Worm (Caenorhabditis elegans) whole organism, L3 larva: Measurements from ENCODE around the gene plk-1.

ENCODE experiments used
- R02D3.7 ChIP-seq: fragments of 150-350 bp; optimal IDR thresholded peaks from 2 replicates; lab custom pipeline; 2014; ENCODE audit warnings: missing biosample characterization, missing genetic modification characterization
- aly-2 ChIP-seq: fragments of 150-350 bp; optimal IDR thresholded peaks from 2 replicates; lab custom pipeline; 2014; ENCODE audit warnings: missing biosample characterization, missing genetic modification characterization
- ceh-16 ChIP-seq: sonication (generic microtip); optimal IDR thresholded peaks from 2 replicates; lab custom pipeline; 2017; ENCODE audit warnings: missing biosample characterization, missing genetic modification characterization
- ceh-28 ChIP-seq: fragments of 150-350 bp; optimal IDR thresholded peaks from 2 replicates; lab custom pipeline; 2014; ENCODE audit warnings: missing biosample characterization, missing genetic modification reagents, missing genetic modification characterization
- ceh-82 ChIP-seq: fragments of 150-350 bp; optimal IDR thresholded peaks from 2 replicates; lab custom pipeline; 2014; ENCODE audit warnings: missing biosample characterization, missing genetic modification characterization
- ceh-9 ChIP-seq: sonication (generic microtip); optimal IDR thresholded peaks from 2 replicates; lab custom pipeline; 2018; ENCODE audit warnings: missing biosample characterization, missing genetic modification characterization
- egl-5 ChIP-seq: fragments of 150-350 bp; optimal IDR thresholded peaks from 2 replicates; lab custom pipeline; 2017; ENCODE audit warnings: missing biosample characterization, missing genetic modification reagents, missing genetic modification characterization, inconsistent platforms
- elt-1 ChIP-seq: fragments of 150-350 bp; optimal IDR thresholded peaks from 2 replicates; lab custom pipeline; 2014; ENCODE audit warnings: missing biosample characterization, missing genetic modification characterization
- elt-2 ChIP-seq: sonication (generic microtip); optimal IDR thresholded peaks from 2 replicates; lab custom pipeline; 2016; ENCODE audit warnings: missing genetic modification reagents, mild to moderate bottlenecking, missing genetic modification characterization, missing compliant biosample characterization
- elt-3 ChIP-seq, 3 experiments: fragments of 150-350 bp in 1 of 3; sonication (generic microtip) in 2 of 3; optimal IDR thresholded peaks; 2 replicates in 2 of 3; 4 replicates in 1 of 3; lab custom pipeline; 2014 to 2017; ENCODE audit warnings: missing biosample characterization in 3 of 3, missing genetic modification characterization in 3 of 3
- eor-1 ChIP-seq, 2 experiments: fragments of 150-350 bp; optimal IDR thresholded peaks; 2 replicates each; lab custom pipeline; 2014 to 2018; ENCODE audit warnings: missing biosample characterization in 2 of 2, missing genetic modification characterization in 2 of 2
- fkh-10 ChIP-seq: sonication (generic microtip); optimal IDR thresholded peaks from 2 replicates; lab custom pipeline; 2017; ENCODE audit warnings: missing biosample characterization, missing genetic modification reagents, missing genetic modification characterization
- fkh-2 ChIP-seq: fragments of 150-350 bp; optimal IDR thresholded peaks from 2 replicates; lab custom pipeline; 2014; ENCODE audit warnings: missing biosample characterization, missing genetic modification reagents, missing genetic modification characterization
- hmg-11 ChIP-seq: sonication (generic microtip); optimal IDR thresholded peaks from 2 replicates; lab custom pipeline; 2016; ENCODE audit warnings: missing genetic modification characterization, missing compliant biosample characterization
- jun-1 ChIP-seq: fragments of 150-350 bp; optimal IDR thresholded peaks from 2 replicates; lab custom pipeline; 2014; ENCODE audit warnings: missing biosample characterization, missing genetic modification reagents, missing genetic modification characterization
- lin-15B ChIP-seq: fragments of 150-350 bp; optimal IDR thresholded peaks from 2 replicates; lab custom pipeline; 2014; ENCODE audit warnings: missing biosample characterization, missing genetic modification characterization
- lin-39 ChIP-seq: fragments of 150-350 bp; optimal IDR thresholded peaks from 2 replicates; lab custom pipeline; 2018; ENCODE audit warnings: missing biosample characterization, missing genetic modification reagents, missing genetic modification characterization
- lsy-12 ChIP-seq: sonication (generic microtip); optimal IDR thresholded peaks from 2 replicates; lab custom pipeline; 2016; ENCODE audit warnings: mild to moderate bottlenecking, missing genetic modification characterization, missing compliant biosample characterization
- mdl-1 ChIP-seq: fragments of 150-350 bp; optimal IDR thresholded peaks from 2 replicates; lab custom pipeline; 2014; ENCODE audit warnings: missing biosample characterization, missing genetic modification characterization
- nfya-1 ChIP-seq: sonication (generic microtip); optimal IDR thresholded peaks from 2 replicates; lab custom pipeline; 2017; ENCODE audit warnings: missing genetic modification characterization, mild to moderate bottlenecking, missing compliant biosample characterization, antibody characterized with exemption, moderate library complexity; ENCODE audit not compliant: insufficient read depth
- nhr-11 ChIP-seq: fragments of 150-350 bp; optimal IDR thresholded peaks from 2 replicates; lab custom pipeline; 2014; ENCODE audit warnings: missing biosample characterization, missing genetic modification characterization
- nhr-23 ChIP-seq: fragments of 150-350 bp; optimal IDR thresholded peaks from 2 replicates; lab custom pipeline; 2014; ENCODE audit warnings: missing biosample characterization, missing genetic modification reagents, missing genetic modification characterization
- nhr-237 ChIP-seq: fragments of 150-350 bp; optimal IDR thresholded peaks from 2 replicates; lab custom pipeline; 2014; ENCODE audit warnings: missing biosample characterization, missing genetic modification characterization
- nhr-25 ChIP-seq: sonication (generic microtip); optimal IDR thresholded peaks from 2 replicates; lab custom pipeline; 2017; ENCODE audit warnings: missing biosample characterization, missing genetic modification characterization
- nhr-77 ChIP-seq: fragments of 150-350 bp; optimal IDR thresholded peaks from 2 replicates; lab custom pipeline; 2014; ENCODE audit warnings: missing biosample characterization, missing genetic modification characterization
- pha-4 ChIP-seq: fragments of 150-350 bp; optimal IDR thresholded peaks from 2 replicates; lab custom pipeline; 2014; ENCODE audit warnings: missing biosample characterization, missing genetic modification reagents, missing genetic modification characterization
- pqm-1 ChIP-seq: fragments of 150-350 bp; optimal IDR thresholded peaks from 2 replicates; lab custom pipeline; 2017; ENCODE audit warnings: missing biosample characterization, missing genetic modification characterization, inconsistent platforms
- skn-1 ChIP-seq: fragments of 150-350 bp; optimal IDR thresholded peaks from 2 replicates; lab custom pipeline; 2014; ENCODE audit warnings: missing biosample characterization, missing genetic modification characterization
- snpc-4 ChIP-seq: fragments of 150-350 bp; optimal IDR thresholded peaks from 2 replicates; lab custom pipeline; 2014; ENCODE audit warnings: missing biosample characterization, missing genetic modification characterization
- unc-39 ChIP-seq: sonication (generic microtip); optimal IDR thresholded peaks from 4 replicates; lab custom pipeline; 2017; ENCODE audit warnings: missing biosample characterization, missing genetic modification characterization
- unc-62 ChIP-seq: fragments of 150-350 bp; sonication (generic microtip); optimal IDR thresholded peaks from 4 replicates; lab custom pipeline; 2014; ENCODE audit warnings: missing biosample characterization, missing genetic modification reagents, missing genetic modification characterization
- ztf-11 ChIP-seq: fragments of 150-350 bp; optimal IDR thresholded peaks from 2 replicates; lab custom pipeline; 2014; ENCODE audit warnings: missing biosample characterization, missing genetic modification characterization
- ztf-4 ChIP-seq: fragments of 150-350 bp; optimal IDR thresholded peaks from 2 replicates; lab custom pipeline; 2014; ENCODE audit warnings: missing biosample characterization, missing genetic modification characterization

plk-1 gene

DNA sequence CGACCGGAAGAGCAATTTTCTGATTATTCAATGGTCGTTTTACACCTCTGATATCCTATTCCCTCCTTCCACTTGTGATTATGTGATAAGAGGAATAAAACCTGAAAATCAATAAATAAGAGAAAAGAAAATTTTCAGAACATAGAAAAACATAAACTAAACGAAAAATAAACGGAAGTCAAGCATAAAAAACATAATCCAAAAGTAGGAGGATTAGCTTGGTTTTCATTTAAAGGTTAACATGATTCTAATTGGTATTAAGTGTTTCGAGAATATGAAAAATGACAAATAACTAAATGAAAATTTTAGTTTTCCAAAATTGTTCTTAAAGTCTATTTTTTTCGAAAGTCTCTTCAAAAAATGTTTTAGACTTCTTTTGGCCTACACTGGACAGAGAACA, 20.0 kb downstream of the plk-1 start, which contains the start of gene gei-8:
Gene gei-8 (minus strand): TSS at position 101 of the 400 bp plus-strand sequence.
- TF ChIP-seq skn-1 (no peak), ztf-11 (tag; lab: Kevin White, UChicago) (no peak), R02D3.7 (tag; lab: Kevin White, UChicago) (no peak), pqm-1 (tag; lab: Kevin White, UChicago) (no peak), mdl-1 (tag; lab: Kevin White, UChicago) (no peak), snpc-4 (tag; lab: Kevin White, UChicago) (no peak), nhr-11 (tag; lab: Kevin White, UChicago) (no peak), fkh-2 (no peak), aly-2 (no peak), unc-39 (tag; lab: Kevin White, UChicago) (no peak), nfya-1 (tag; lab: Kevin White, UChicago) (no peak), eor-1 (tag; optimal IDR thresholded peaks at IDR 0.05; lab: Kevin White, UChicago) (no peak), ceh-82 (no peak), ztf-4 (tag; lab: Kevin White, UChicago) (no peak), nhr-237 (tag; lab: Kevin White, UChicago) (no peak)

DNA sequence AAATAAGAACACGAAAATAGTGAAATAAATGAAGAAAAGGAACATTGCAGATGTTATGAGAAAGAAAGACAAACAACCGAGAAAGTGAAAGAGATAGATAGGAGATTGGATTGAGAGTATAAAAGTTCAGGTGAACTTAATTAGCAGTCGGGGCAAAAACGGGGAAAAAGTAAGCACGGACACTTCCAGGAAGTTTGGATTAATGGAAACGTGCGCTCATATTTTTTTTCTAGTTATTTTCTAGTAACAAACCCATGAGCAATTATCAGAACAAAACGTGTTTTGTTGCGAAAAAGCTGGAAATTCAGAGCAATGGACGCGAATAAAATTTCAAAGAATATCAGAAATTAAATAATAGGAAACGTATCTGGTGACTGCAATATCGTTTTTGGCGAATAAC, 20.8 kb downstream of the plk-1 start:
- TF ChIP-seq nhr-25 (tag; lab: Kevin White, UChicago) (no peak), elt-3 (tag; optimal IDR thresholded peaks at IDR 0.05; lab: Kevin White, UChicago) (no peak), unc-62 (GFP tag; lab: Kevin White, UChicago) (no peak), nhr-237 (tag; lab: Kevin White, UChicago) (no peak), jun-1 (no peak), pha-4 (no peak)

DNA sequence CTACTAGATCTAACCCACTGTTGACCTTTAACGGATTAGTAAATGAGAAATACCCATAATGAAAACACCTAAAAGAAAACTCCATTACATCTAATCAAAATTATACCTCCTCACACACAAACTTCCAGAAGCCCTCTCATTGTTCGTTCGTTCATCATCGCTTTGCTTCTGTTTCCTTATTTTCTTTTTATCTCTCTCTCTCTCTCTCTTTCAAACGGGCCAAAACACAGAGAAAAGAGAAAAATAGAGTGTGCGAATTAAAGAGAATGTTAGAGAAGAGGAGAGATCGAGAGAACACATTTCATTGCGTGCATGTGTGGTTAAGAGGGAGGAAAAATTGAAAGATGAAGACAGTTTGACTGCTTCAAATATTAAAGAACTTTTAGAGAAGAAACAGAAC, 23.2 kb downstream of the plk-1 start:
- peak; percentile 20 for TF ChIP-seq lin-39 (tag; lab: Kevin White, UChicago)
- TF ChIP-seq lin-15B (tag; lab: Kevin White, UChicago) = peak; percentile 37
- TF ChIP-seq ztf-4 (tag; lab: Kevin White, UChicago) = no peak
- TF ChIP-seq aly-2 = no peak
- peak; percentile 91 for TF ChIP-seq nfya-1 (tag; lab: Kevin White, UChicago)
- TF ChIP-seq ztf-11 (tag; lab: Kevin White, UChicago) = no peak
- TF ChIP-seq elt-2 = peak; percentile 48
- peak; percentile 86 for TF ChIP-seq nhr-23 (tag; lab: Kevin White, UChicago)
- TF ChIP-seq jun-1 = peak; percentile 50
- peak; percentile 60 for TF ChIP-seq pqm-1 (tag; lab: Kevin White, UChicago)
- no peak for TF ChIP-seq unc-62 (GFP tag; lab: Kevin White, UChicago)
- peak; percentile 79 for TF ChIP-seq pha-4
- TF ChIP-seq egl-5 (tag; lab: Kevin White, UChicago) = peak; percentile 89
- TF ChIP-seq elt-1 = peak; percentile 21
- TF ChIP-seq snpc-4 (tag; lab: Kevin White, UChicago) = peak; percentile 38
- peak; percentile 25 for TF ChIP-seq nhr-25 (tag; lab: Kevin White, UChicago)
- TF ChIP-seq fkh-10 (GFP tag; lab: Kevin White, UChicago) = peak; percentile 67
- no peak for TF ChIP-seq ceh-9
- peak; percentile 65 for TF ChIP-seq skn-1
- TF ChIP-seq mdl-1 (tag; lab: Kevin White, UChicago) = peak; percentile 31
- TF ChIP-seq hmg-11 (tag; lab: Kevin White, UChicago) = peak; percentile 11
- peak; percentile 41 for TF ChIP-seq ceh-28 (tag; lab: Kevin White, UChicago)
- TF ChIP-seq nhr-77 (tag; lab: Kevin White, UChicago) = no peak
- TF ChIP-seq, all 47 proteins: peak for 17

DNA sequence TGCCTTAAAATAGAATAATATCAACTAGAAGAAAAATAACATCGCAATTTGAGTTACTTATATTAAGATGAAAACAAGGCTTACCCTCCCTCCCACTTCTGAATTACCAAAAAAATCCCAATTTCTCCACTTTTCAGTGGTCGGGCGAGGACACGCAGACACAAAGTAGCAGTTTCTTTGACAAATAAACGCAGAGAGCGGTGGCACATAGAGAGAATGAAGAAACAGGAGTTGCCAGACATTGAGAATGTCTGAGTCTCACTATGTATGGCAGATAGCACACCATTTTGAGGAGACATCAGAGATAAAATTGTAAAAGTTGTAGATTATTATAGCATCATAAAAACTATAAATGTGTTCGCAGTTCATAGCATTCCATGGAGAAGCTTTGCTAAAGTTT, 24.1 kb downstream of the plk-1 start:
- peak; percentile 68 for TF ChIP-seq egl-5 (tag; lab: Kevin White, UChicago)
- TF ChIP-seq R02D3.7 (tag; lab: Kevin White, UChicago) = no peak
- TF ChIP-seq elt-2 = peak; percentile 52
- peak; percentile 23 for TF ChIP-seq ceh-28 (tag; lab: Kevin White, UChicago)
- TF ChIP-seq lsy-12 (tag; lab: Kevin White, UChicago) = no peak
- peak; percentile 6 for TF ChIP-seq mdl-1 (tag; lab: Kevin White, UChicago)
- peak; percentile 76 for TF ChIP-seq nfya-1 (tag; lab: Kevin White, UChicago)
- TF ChIP-seq hmg-11 (tag; lab: Kevin White, UChicago) = peak; percentile 65
- no peak for TF ChIP-seq ztf-4 (tag; lab: Kevin White, UChicago)
- peak; percentile 6 for TF ChIP-seq nhr-77 (tag; lab: Kevin White, UChicago)
- TF ChIP-seq nhr-11 (tag; lab: Kevin White, UChicago) = no peak
- peak; percentile 24 for TF ChIP-seq skn-1
- TF ChIP-seq lin-39 (tag; lab: Kevin White, UChicago) = peak; percentile 43
- TF ChIP-seq nhr-25 (tag; lab: Kevin White, UChicago) = peak; percentile 64
- peak; percentile 1 for TF ChIP-seq jun-1
- TF ChIP-seq fkh-2 = no peak
- no peak for TF ChIP-seq unc-39 (tag; lab: Kevin White, UChicago)
- peak; percentile 20 for TF ChIP-seq lin-15B (tag; lab: Kevin White, UChicago)
- TF ChIP-seq ceh-16 (tag; lab: Kevin White, UChicago) = no peak
- peak; percentile 84 for TF ChIP-seq pha-4
- TF ChIP-seq nhr-23 (tag; lab: Kevin White, UChicago) = peak; percentile 35
- peak; percentile 49 for TF ChIP-seq pqm-1 (tag; lab: Kevin White, UChicago)
- TF ChIP-seq, all 47 proteins: peak for 15
